Worm (Caenorhabditis elegans) whole organism, L4 larva: Measurements from ENCODE around the gene C07A9.9.
A peak's percentile ranks its signal among the peaks of the same experiment; 100 is the strongest.

Experiments
- D1046.2 ChIP-seq: fragments of 200-800 bp; sonication (Bioruptor generic); IDR thresholded peaks from 2 replicates; pipeline ENCODE4 v1.3.6; 2022; ENCODE audit warnings: missing genetic modification characterization, missing compliant biosample characterization
- F10B5.3 ChIP-seq: sonication (generic microtip); optimal IDR thresholded peaks from 2 replicates; lab custom pipeline; 2016; ENCODE audit warnings: mild to moderate bottlenecking, missing genetic modification characterization, missing compliant biosample characterization
- F37D6.2 ChIP-seq: sonication (generic microtip); optimal IDR thresholded peaks from 2 replicates; lab custom pipeline; 2016; ENCODE audit warnings: mild to moderate bottlenecking, missing genetic modification characterization, missing compliant biosample characterization
- F44E2.7 ChIP-seq: fragments of 200-800 bp; sonication (Bioruptor generic); IDR thresholded peaks from 2 replicates; pipeline ENCODE4 v2.1.2; 2022; ENCODE audit warnings: missing genetic modification characterization, missing compliant biosample characterization
- R02D3.7 ChIP-seq: fragments of 150-350 bp; sonication (generic microtip); optimal IDR thresholded peaks from 3 replicates; lab custom pipeline; 2014; ENCODE audit warnings: missing biosample characterization, missing genetic modification characterization
- T20F7.1 ChIP-seq: fragments of 200-800 bp; sonication (Bioruptor generic); optimal IDR thresholded peaks from 2 replicates; lab custom pipeline; 2018; ENCODE audit warnings: mild to moderate bottlenecking, missing genetic modification characterization, missing compliant biosample characterization
- Y48G9A.11 ChIP-seq: fragments of 200-800 bp; sonication (Bioruptor generic); IDR thresholded peaks from 2 replicates; pipeline ENCODE4 v1.3.6; 2022; ENCODE audit warnings: missing genetic modification reagents, missing genetic modification characterization, missing compliant biosample characterization
- Y75B8A.6 ChIP-seq: fragments of 200-800 bp; sonication (Bioruptor generic); IDR thresholded peaks from 2 replicates; pipeline ENCODE4 v1.3.6; 2022; ENCODE audit warnings: missing genetic modification reagents, missing genetic modification characterization, missing compliant biosample characterization
- ZK546.5 ChIP-seq, 2 experiments: sonication (generic microtip); optimal IDR thresholded peaks; 2 replicates each; lab custom pipeline; 2017; ENCODE audit warnings: missing biosample characterization in 2 of 2, missing genetic modification characterization in 2 of 2
- ama-1 ChIP-seq: fragments of 150-350 bp; optimal IDR thresholded peaks from 2 replicates; lab custom pipeline; 2014; ENCODE audit warnings: inconsistent platforms, mixed read lengths
- arid-1 ChIP-seq: fragments of 200-800 bp; sonication (Bioruptor generic); conservative IDR thresholded peaks from 2 replicates; pipeline ENCODE4 v1.3.6; 2022; ENCODE audit warnings: missing genetic modification reagents, missing genetic modification characterization, missing compliant biosample characterization
- attf-4 ChIP-seq: sonication (generic microtip); optimal IDR thresholded peaks from 3 replicates; lab custom pipeline; 2017; ENCODE audit warnings: missing biosample characterization, missing genetic modification characterization
- ceh-32 ChIP-seq: sonication (generic microtip); optimal IDR thresholded peaks from 2 replicates; lab custom pipeline; 2016; ENCODE audit warnings: mild to moderate bottlenecking, missing genetic modification characterization, missing compliant biosample characterization; ENCODE audit not compliant: poor library complexity
- cey-2 ChIP-seq: sonication (generic microtip); optimal IDR thresholded peaks from 3 replicates; lab custom pipeline; 2017; ENCODE audit warnings: missing genetic modification characterization, mild to moderate bottlenecking, missing compliant biosample characterization, antibody characterized with exemption, borderline replicate concordance; ENCODE audit not compliant: insufficient read depth
- daf-12 ChIP-seq: fragments of 150-350 bp; optimal IDR thresholded peaks from 2 replicates; lab custom pipeline; 2014; ENCODE audit warnings: missing biosample characterization, missing genetic modification reagents, missing genetic modification characterization
- daf-16 ChIP-seq, 3 experiments: sonication (generic microtip); optimal IDR thresholded peaks; 2 replicates each; lab custom pipeline; 2016 to 2017; ENCODE audit warnings: missing genetic modification characterization in 3 of 3, missing genetic modification reagents in 3 of 3, mild to moderate bottlenecking in 2 of 3, missing compliant biosample characterization in 2 of 3, missing biosample characterization in 1 of 3, moderate library complexity in 1 of 3
- daf-8 ChIP-seq: fragments of 200-800 bp; sonication (Bioruptor generic); IDR thresholded peaks from 2 replicates; pipeline ENCODE4 v1.3.6; 2022; ENCODE audit warnings: missing genetic modification characterization, missing compliant biosample characterization
- dpl-1 ChIP-seq: fragments of 150-350 bp; optimal IDR thresholded peaks from 2 replicates; lab custom pipeline; 2014; ENCODE audit warnings: missing biosample characterization, missing genetic modification reagents, missing genetic modification characterization
- duxl-1 ChIP-seq: sonication (generic microtip); optimal IDR thresholded peaks from 2 replicates; lab custom pipeline; 2016; ENCODE audit warnings: mild to moderate bottlenecking, missing genetic modification characterization, moderate library complexity, missing compliant biosample characterization; ENCODE audit not compliant: poor library complexity
- dve-1 ChIP-seq: sonication (generic microtip); optimal IDR thresholded peaks from 2 replicates; lab custom pipeline; 2017; ENCODE audit warnings: antibody characterized with exemption, mild to moderate bottlenecking, missing genetic modification characterization, missing compliant biosample characterization; ENCODE audit not compliant: insufficient read depth
- egl-43 ChIP-seq: fragments of 200-800 bp; sonication (Bioruptor generic); IDR thresholded peaks from 2 replicates; pipeline ENCODE4 v1.3.6; 2022; ENCODE audit warnings: missing genetic modification reagents, missing genetic modification characterization, missing compliant biosample characterization
- fkh-10 ChIP-seq: fragments of 150-350 bp; optimal IDR thresholded peaks from 2 replicates; lab custom pipeline; 2014; ENCODE audit warnings: missing biosample characterization, missing genetic modification reagents, missing genetic modification characterization
- hif-1 ChIP-seq, 2 experiments: sonication (generic microtip); optimal IDR thresholded peaks; 2 replicates each; lab custom pipeline; 2016 to 2017; ENCODE audit warnings: missing compliant biosample characterization in 2 of 2, missing genetic modification characterization in 2 of 2, missing genetic modification reagents in 2 of 2, missing genotype in 2 of 2, mild to moderate bottlenecking in 1 of 2
- hmg-1.1 ChIP-seq: fragments of 200-800 bp; sonication (Bioruptor generic); IDR thresholded peaks from 2 replicates; pipeline ENCODE4 v1.3.6; 2022; ENCODE audit warnings: missing genetic modification reagents, missing genetic modification characterization, missing compliant biosample characterization
- lim-7 ChIP-seq: fragments of 200-800 bp; sonication (Bioruptor generic); IDR thresholded peaks from 2 replicates; pipeline ENCODE4 v1.3.6; 2022; ENCODE audit warnings: missing genetic modification characterization, missing compliant biosample characterization
- lin-1 ChIP-seq: fragments of 200-800 bp; sonication (Bioruptor generic); IDR thresholded peaks from 2 replicates; pipeline ENCODE4 v1.3.6; 2022; ENCODE audit warnings: missing genetic modification reagents, missing genetic modification characterization, missing compliant biosample characterization
- lin-13 ChIP-seq: fragments of 150-350 bp; optimal IDR thresholded peaks from 2 replicates; lab custom pipeline; 2014; ENCODE audit warnings: missing biosample characterization, missing genetic modification reagents, missing genetic modification characterization
- lin-29 ChIP-seq: fragments of 200-800 bp; sonication (Bioruptor generic); IDR thresholded peaks from 2 replicates; pipeline ENCODE4 v1.3.6; 2022; ENCODE audit warnings: missing genetic modification reagents, missing genetic modification characterization, missing compliant biosample characterization
- lsy-2 ChIP-seq, 2 experiments: fragments of 150-350 bp in 1 of 2; sonication (generic microtip) in 1 of 2; optimal IDR thresholded peaks; 2 replicates each; lab custom pipeline; 2014 to 2017; ENCODE audit warnings: missing biosample characterization in 2 of 2, missing genetic modification characterization in 2 of 2
- madf-5 ChIP-seq, 2 experiments: fragments of 200-800 bp; sonication (Bioruptor generic); IDR thresholded peaks; 2 replicates each; pipeline ENCODE4 v1.3.6; 2022; ENCODE audit warnings: missing compliant biosample characterization in 2 of 2, missing genetic modification characterization in 2 of 2
- mdl-1 ChIP-seq, 2 experiments: fragments of 150-350 bp in 1 of 2; sonication (generic microtip) in 1 of 2; optimal IDR thresholded peaks; 2 replicates each; lab custom pipeline; 2014 to 2017; ENCODE audit warnings: missing biosample characterization in 2 of 2, missing genetic modification characterization in 2 of 2
- mep-1 ChIP-seq: fragments of 150-350 bp; sonication (generic microtip); optimal IDR thresholded peaks from 3 replicates; lab custom pipeline; 2014; ENCODE audit warnings: missing biosample characterization, missing genetic modification characterization
- mes-2 ChIP-seq: sonication (generic microtip); optimal IDR thresholded peaks from 2 replicates; lab custom pipeline; 2016; ENCODE audit warnings: missing genotype, mild to moderate bottlenecking, missing genetic modification characterization, missing compliant biosample characterization; ENCODE audit not compliant: poor library complexity, severe bottlenecking
- mxl-3 ChIP-seq: fragments of 200-800 bp; sonication (Bioruptor generic); optimal IDR thresholded peaks from 2 replicates; lab custom pipeline; 2018; ENCODE audit warnings: mild to moderate bottlenecking, missing genetic modification characterization, missing compliant biosample characterization
- nhr-10 ChIP-seq: fragments of 150-350 bp; optimal IDR thresholded peaks from 2 replicates; lab custom pipeline; 2014; ENCODE audit warnings: missing biosample characterization, missing genetic modification characterization
- nhr-102 ChIP-seq: sonication (generic microtip); optimal IDR thresholded peaks from 2 replicates; lab custom pipeline; 2016; ENCODE audit warnings: mild to moderate bottlenecking, missing genetic modification characterization, moderate library complexity, missing compliant biosample characterization
- nhr-237 ChIP-seq: sonication (generic microtip); optimal IDR thresholded peaks from 2 replicates; lab custom pipeline; 2017; ENCODE audit warnings: missing biosample characterization, missing genetic modification characterization
- nhr-28 ChIP-seq: fragments of 150-350 bp; optimal IDR thresholded peaks from 2 replicates; lab custom pipeline; 2014; ENCODE audit warnings: missing biosample characterization, missing genetic modification characterization
- nhr-41 ChIP-seq: fragments of 200-800 bp; sonication (Bioruptor generic); IDR thresholded peaks from 2 replicates; pipeline ENCODE4 v1.3.6; 2022; ENCODE audit warnings: missing genetic modification reagents, missing genetic modification characterization, missing compliant biosample characterization
- nhr-48 ChIP-seq: sonication (generic microtip); optimal IDR thresholded peaks from 2 replicates; lab custom pipeline; 2016; ENCODE audit warnings: mild to moderate bottlenecking, missing genetic modification characterization, missing compliant biosample characterization
- nhr-77 ChIP-seq: fragments of 150-350 bp; optimal IDR thresholded peaks from 2 replicates; lab custom pipeline; 2014; ENCODE audit warnings: missing biosample characterization, missing genetic modification characterization
- pha-4 ChIP-seq, 2 experiments: fragments of 150-350 bp in 1 of 2; fragments of 200-800 bp in 1 of 2; sonication (Bioruptor generic) in 1 of 2; IDR thresholded peaks in 1 of 2; optimal IDR thresholded peaks in 1 of 2; 2 replicates each; pipeline versions ENCODE4 v1.3.6 to Lab custom; 2014 to 2022; ENCODE audit warnings: missing genetic modification characterization in 2 of 2, missing genetic modification reagents in 2 of 2, missing biosample characterization in 1 of 2, missing compliant biosample characterization in 1 of 2
- rbr-2 ChIP-seq: sonication (generic microtip); optimal IDR thresholded peaks from 2 replicates; lab custom pipeline; 2016; ENCODE audit warnings: missing genotype, missing genetic modification characterization, missing compliant biosample characterization
- skn-1 ChIP-seq: fragments of 150-350 bp; optimal IDR thresholded peaks from 2 replicates; lab custom pipeline; 2014; ENCODE audit warnings: missing biosample characterization, missing genetic modification characterization
- tag-97 ChIP-seq: fragments of 200-800 bp; sonication (Bioruptor generic); IDR thresholded peaks from 2 replicates; pipeline ENCODE4 v1.3.6; 2022; ENCODE audit warnings: missing genetic modification characterization, missing compliant biosample characterization
- unc-62 ChIP-seq, 3 experiments: fragments of 150-350 bp in 1 of 3; sonication (generic microtip); optimal IDR thresholded peaks in 2 of 3; peaks in 1 of 3; 1 replicate in 1 of 3; 2 replicates in 2 of 3; lab custom pipeline; 2014 to 2017; ENCODE audit warnings: missing biosample characterization in 3 of 3, missing genetic modification characterization in 3 of 3, missing genetic modification reagents in 3 of 3, missing genotype in 1 of 3
- vab-7 ChIP-seq: fragments of 200-800 bp; sonication (Bioruptor generic); IDR thresholded peaks from 2 replicates; pipeline ENCODE4 v1.3.6; 2022; ENCODE audit warnings: missing genetic modification reagents, missing genetic modification characterization, missing compliant biosample characterization
- zfp-3 ChIP-seq: fragments of 200-800 bp; sonication (Bioruptor generic); conservative IDR thresholded peaks from 2 replicates; pipeline ENCODE4 v1.3.6; 2022; ENCODE audit warnings: missing genetic modification reagents, missing genetic modification characterization, missing compliant biosample characterization
- zip-2 ChIP-seq: fragments of 150-350 bp; optimal IDR thresholded peaks from 2 replicates; lab custom pipeline; 2014; ENCODE audit warnings: missing biosample characterization, missing genetic modification characterization
- ztf-7 ChIP-seq: fragments of 150-350 bp; optimal IDR thresholded peaks from 2 replicates; lab custom pipeline; 2014; ENCODE audit warnings: missing biosample characterization, missing genetic modification characterization

The C07A9.9 gene

DNA sequence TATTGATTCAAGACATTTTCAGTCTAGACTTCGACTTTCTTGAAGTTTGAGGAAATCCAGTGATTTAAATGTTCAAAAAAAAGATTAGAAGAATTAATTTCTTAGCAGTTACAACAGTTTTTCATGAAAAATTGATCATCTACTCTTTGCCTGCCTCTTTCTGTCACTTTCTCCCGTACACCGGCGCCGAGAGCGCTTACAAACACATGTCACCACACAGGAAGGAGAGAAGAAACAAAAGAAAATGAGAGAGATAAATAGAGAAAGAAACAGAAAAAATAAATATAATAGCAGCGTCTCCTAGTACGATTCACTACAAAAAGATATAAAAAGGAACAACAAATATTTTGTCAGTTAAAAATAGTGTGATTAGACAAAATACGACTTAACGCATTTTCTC lies 773 bp downstream of the C07A9.9 start (continued):
- TF ChIP-seq D1046.2 (no peak), lin-29 (GFP tag; lab: Robert Waterston, UW) (no peak), Y75B8A.6 (no peak), skn-1 (tag; lab: Kevin White, UChicago) (no peak), mdl-1 (tag; optimal IDR thresholded peaks at IDR 0.05; lab: Kevin White, UChicago) (peak in 1 of 2 experiments; percentile 63), lin-1 (GFP tag; lab: Robert Waterston, UW) (no peak), pha-4 (GFP tag; IDR thresholded peaks at IDR 0.05; lab: Robert Waterston, UW) (no peak), pha-4 (tag; optimal IDR thresholded peaks at IDR 0.05; lab: Kevin White, UChicago) (no peak), zip-2 (tag; lab: Kevin White, UChicago) (no peak), unc-62 (GFP tag; optimal IDR thresholded peaks at IDR 0.05 in 1 of 2; lab: Kevin White, UChicago) (peak in 1 of 2 experiments; percentile 96), unc-62 (tag; optimal IDR thresholded peaks at IDR 0.05; lab: Kevin White, UChicago) (no peak), nhr-28 (tag; lab: Kevin White, UChicago) (peak; percentile 92), zfp-3 (GFP tag; lab: Robert Waterston, UW) (no peak), arid-1 (GFP tag; lab: Robert Waterston, UW) (no peak), vab-7 (GFP tag; lab: Robert Waterston, UW) (no peak), ceh-32 (tag; lab: Kevin White, UChicago) (no peak), daf-16 (GFP tag; optimal IDR thresholded peaks at IDR 0.05; lab: Kevin White, UChicago) (no peak), daf-16 (tag; optimal IDR thresholded peaks at IDR 0.05; lab: Kevin White, UChicago) (peak; percentile 18), egl-43 (no peak), nhr-48 (tag; lab: Kevin White, UChicago) (no peak), lin-13 (no peak), nhr-10 (tag; lab: Kevin White, UChicago) (no peak), T20F7.1 (GFP tag; lab: Kevin White, UChicago) (no peak), nhr-102 (tag; lab: Kevin White, UChicago) (no peak), Y48G9A.11 (GFP tag; lab: Robert Waterston, UW) (no peak), attf-4 (tag; lab: Kevin White, UChicago) (no peak), mep-1 (tag; lab: Kevin White, UChicago) (peak; percentile 29), fkh-10 (GFP tag; lab: Kevin White, UChicago) (no peak), daf-8 (GFP tag; lab: Robert Waterston, UW) (no peak), cey-2 (tag; lab: Kevin White, UChicago) (no peak), mxl-3 (GFP tag; lab: Kevin White, UChicago) (peak; percentile 57), F37D6.2 (tag; lab: Kevin White, UChicago) (no peak), nhr-237 (no peak), dve-1 (tag; lab: Kevin White, UChicago) (peak; percentile 46), F10B5.3 (no peak), ZK546.5 (tag; optimal IDR thresholded peaks at IDR 0.05; lab: Kevin White, UChicago) (no peak), lim-7 (GFP tag; lab: Robert Waterston, UW) (no peak), F44E2.7 (no peak), R02D3.7 (tag; lab: Kevin White, UChicago) (no peak), hmg-1.1 (GFP tag; lab: Robert Waterston, UW) (0 out of 2 replicates have a peak, but pooled peaks have one; percentile 19), ztf-7 (tag; lab: Kevin White, UChicago) (no peak), dpl-1 (GFP tag; lab: Kevin White, UChicago) (no peak), madf-5 (GFP tag; IDR thresholded peaks at IDR 0.05; lab: Robert Waterston, UW) (no peak), lsy-2 (tag; optimal IDR thresholded peaks at IDR 0.05; lab: Kevin White, UChicago) (no peak), nhr-77 (tag; lab: Kevin White, UChicago) (no peak), duxl-1 (tag; lab: Kevin White, UChicago) (no peak), ama-1 (lab: Kevin White, UChicago) (no peak), tag-97 (GFP tag; lab: Robert Waterston, UW) (no peak), hif-1 (tag; optimal IDR thresholded peaks at IDR 0.05; lab: Kevin White, UChicago) (no peak), daf-12 (tag; lab: Kevin White, UChicago) (no peak), mes-2 (tag; lab: Kevin White, UChicago) (peak; percentile 47), nhr-41 (GFP tag; lab: Robert Waterston, UW) (no peak), rbr-2 (tag; lab: Kevin White, UChicago) (no peak)
